Fruit fly (Drosophila melanogaster) whole organism, embryonic: ENCODE measurements around the gene CG10584.

Source experiments
- Bgb ChIP-seq: fragments of 200-800 bp; sonication (Bioruptor generic); IDR thresholded peaks from 2 replicates; pipeline ENCODE4 v1.3.6; 2022; ENCODE audit warnings: missing biosample characterization, missing genetic modification characterization; ENCODE audit not compliant: partially characterized antibody
- Bteb2 ChIP-seq: fragments of 200-800 bp; sonication (Bioruptor generic); optimal IDR thresholded peaks from 2 replicates; lab custom pipeline; 2016; ENCODE audit warnings: missing biosample characterization, missing genetic modification characterization
- CG11695 ChIP-seq: fragments of 200-800 bp; sonication (Bioruptor generic); IDR thresholded peaks from 3 replicates; pipeline ENCODE4 v1.3.6; 2022; ENCODE audit warnings: missing biosample characterization, missing genetic modification characterization
- CG12769 ChIP-seq: fragments of 200-800 bp; sonication (Bioruptor generic); optimal IDR thresholded peaks from 2 replicates; lab custom pipeline; 2019; ENCODE audit warnings: missing biosample characterization, mild to moderate bottlenecking, missing genetic modification characterization, moderate library complexity
- CG13123 ChIP-seq: fragments of 200-800 bp; sonication (Bioruptor generic); optimal IDR thresholded peaks from 2 replicates; lab custom pipeline; 2016; ENCODE audit warnings: missing biosample characterization, missing genetic modification characterization
- CG15011 ChIP-seq: fragments of 200-800 bp; sonication (Bioruptor generic); optimal IDR thresholded peaks from 3 replicates; lab custom pipeline; 2018; ENCODE audit warnings: missing biosample characterization, mild to moderate bottlenecking, missing genetic modification characterization
- CG15073 ChIP-seq: fragments of 200-800 bp; sonication (Bioruptor generic); optimal IDR thresholded peaks from 2 replicates; lab custom pipeline; 2016; ENCODE audit warnings: missing biosample characterization, missing genetic modification characterization
- CG17359 ChIP-seq: fragments of 200-800 bp; sonication (Bioruptor generic); optimal IDR thresholded peaks from 3 replicates; lab custom pipeline; 2018; ENCODE audit warnings: missing biosample characterization, mild to moderate bottlenecking, missing genetic modification characterization, moderate library complexity
- CG18764 ChIP-seq: fragments of 200-800 bp; sonication (Bioruptor generic); optimal IDR thresholded peaks from 3 replicates; lab custom pipeline; 2016; ENCODE audit warnings: missing biosample characterization, missing genetic modification characterization
- CG2120 ChIP-seq: fragments of 200-800 bp; sonication (Bioruptor generic); optimal IDR thresholded peaks from 3 replicates; lab custom pipeline; 2016; ENCODE audit warnings: missing biosample characterization, missing genetic modification characterization
- CG2678 ChIP-seq: fragments of 200-800 bp; sonication (Bioruptor generic); optimal IDR thresholded peaks from 3 replicates; lab custom pipeline; 2019; ENCODE audit warnings: missing biosample characterization, mild to moderate bottlenecking, missing genetic modification characterization, moderate library complexity
- CG3407 ChIP-seq: fragments of 200-800 bp; sonication (Bioruptor generic); optimal IDR thresholded peaks from 2 replicates; lab custom pipeline; 2018; ENCODE audit warnings: missing biosample characterization, mild to moderate bottlenecking, missing genetic modification characterization
- CG4730 ChIP-seq: fragments of 200-800 bp; sonication (Bioruptor generic); IDR thresholded peaks from 2 replicates; pipeline ENCODE4 v1.3.6; 2022; ENCODE audit warnings: missing biosample characterization, missing genetic modification characterization
- CG6689 ChIP-seq: fragments of 200-800 bp; sonication (Bioruptor generic); IDR thresholded peaks from 2 replicates; pipeline ENCODE4 v1.3.6; 2022; ENCODE audit warnings: missing biosample characterization, missing genetic modification characterization
- CG6813 ChIP-seq: fragments of 200-800 bp; sonication (Bioruptor generic); optimal IDR thresholded peaks from 2 replicates; lab custom pipeline; 2017; ENCODE audit warnings: missing biosample characterization, missing genetic modification characterization, mild to moderate bottlenecking, moderate library complexity, missing genetic modification reagents
- CG7357 ChIP-seq: fragments of 200-800 bp; sonication (Bioruptor generic); IDR thresholded peaks from 3 replicates; pipeline ENCODE4 v1.3.6; 2022; ENCODE audit warnings: missing biosample characterization, missing genetic modification characterization
- CG7839 ChIP-seq: fragments of 200-800 bp; sonication (Bioruptor generic); optimal IDR thresholded peaks from 3 replicates; lab custom pipeline; 2018; ENCODE audit warnings: missing biosample characterization, mild to moderate bottlenecking, missing genetic modification characterization, moderate library complexity
- CG8765 ChIP-seq: fragments of 200-800 bp; sonication (Bioruptor generic); IDR thresholded peaks from 2 replicates; pipeline ENCODE4 v1.3.6; 2022; ENCODE audit warnings: missing biosample characterization, missing genetic modification characterization
- CG9215 ChIP-seq: fragments of 200-800 bp; sonication (Bioruptor generic); IDR thresholded peaks from 2 replicates; pipeline ENCODE4 v1.3.6; 2022; ENCODE audit warnings: missing biosample characterization, missing genetic modification characterization
- CG9609 ChIP-seq: fragments of 200-800 bp; sonication (Bioruptor generic); optimal IDR thresholded peaks from 3 replicates; lab custom pipeline; 2016; ENCODE audit warnings: missing biosample characterization, missing genetic modification characterization
- CG9797 ChIP-seq: fragments of 200-800 bp; sonication (Bioruptor generic); optimal IDR thresholded peaks from 3 replicates; lab custom pipeline; 2018; ENCODE audit warnings: missing biosample characterization, mild to moderate bottlenecking, missing genetic modification characterization
- CG9932 ChIP-seq: fragments of 200-800 bp; sonication (Bioruptor generic); IDR thresholded peaks from 2 replicates; pipeline ENCODE4 v1.3.6; 2022; ENCODE audit warnings: missing biosample characterization, missing genetic modification characterization
- D ChIP-seq, 2 experiments: fragments of 200-800 bp in 1 of 2; fragments of >200 bp in 1 of 2; sonication (Bioruptor generic) in 1 of 2; optimal IDR thresholded peaks; 2 replicates in 1 of 2; 3 replicates in 1 of 2; lab custom pipeline; 2017; ENCODE audit warnings: mild to moderate bottlenecking in 1 of 2, missing biosample characterization in 1 of 2, missing genetic modification characterization in 1 of 2, missing genetic modification reagents in 1 of 2
- Dip3 ChIP-seq: fragments of 200-800 bp; sonication (Bioruptor generic); optimal IDR thresholded peaks from 3 replicates; lab custom pipeline; 2016; ENCODE audit warnings: missing biosample characterization, missing genetic modification characterization
- Drgx ChIP-seq: fragments of 200-800 bp; sonication (Bioruptor generic); IDR thresholded peaks from 2 replicates; pipeline ENCODE4 v1.3.6; 2022; ENCODE audit warnings: missing biosample characterization, missing genetic modification characterization
- H2.0 ChIP-seq: fragments of 200-800 bp; sonication (Bioruptor generic); IDR thresholded peaks from 2 replicates; pipeline ENCODE4 v1.3.6; 2022; ENCODE audit warnings: missing biosample characterization, missing genetic modification characterization
- HLH54F ChIP-seq: fragments of 200-800 bp; sonication (Bioruptor generic); optimal IDR thresholded peaks from 3 replicates; lab custom pipeline; 2016; ENCODE audit warnings: missing biosample characterization, missing genetic modification characterization
- Hand ChIP-seq: fragments of 200-800 bp; sonication (Bioruptor generic); optimal IDR thresholded peaks from 2 replicates; lab custom pipeline; 2017; ENCODE audit warnings: mild to moderate bottlenecking, missing biosample characterization, missing genetic modification reagents, missing genetic modification characterization
- Mad ChIP-seq: fragments of 200-800 bp; sonication (Bioruptor generic); optimal IDR thresholded peaks from 2 replicates; lab custom pipeline; 2016; ENCODE audit warnings: missing biosample characterization, missing genetic modification characterization
- Max ChIP-seq: fragments of 200-800 bp; sonication (Bioruptor generic); optimal IDR thresholded peaks from 2 replicates; lab custom pipeline; 2016; ENCODE audit warnings: missing biosample characterization, mild to moderate bottlenecking, missing genetic modification characterization
- Med ChIP-seq: fragments of 200-800 bp; sonication (Bioruptor generic); peaks from one replicate; lab custom pipeline; 2016; ENCODE audit warnings: missing biosample characterization, missing genetic modification characterization, mild to moderate bottlenecking, inconsistent platforms, moderate library complexity
- Poxn ChIP-seq: fragments of 200-800 bp; sonication (Bioruptor generic); IDR thresholded peaks from 2 replicates; pipeline ENCODE4 v1.3.6; 2022; ENCODE audit warnings: missing biosample characterization, missing genetic modification characterization
- Ptx1 ChIP-seq: fragments of 200-800 bp; sonication (Bioruptor generic); IDR thresholded peaks from 2 replicates; pipeline ENCODE4 v1.3.6; 2022; ENCODE audit warnings: missing biosample characterization, missing genetic modification characterization
- Sin3A ChIP-seq: fragments of >200 bp; optimal IDR thresholded peaks from 2 replicates; lab custom pipeline; 2018
- ac ChIP-seq: fragments of 200-800 bp; sonication (Bioruptor generic); optimal IDR thresholded peaks from 3 replicates; lab custom pipeline; 2017; ENCODE audit warnings: missing biosample characterization, mild to moderate bottlenecking, missing genetic modification characterization
- btn ChIP-seq: fragments of 200-800 bp; sonication (Bioruptor generic); optimal IDR thresholded peaks from 2 replicates; lab custom pipeline; 2016; ENCODE audit warnings: missing biosample characterization, missing genetic modification characterization
- ci ChIP-seq: fragments of 200-800 bp; sonication (Bioruptor generic); IDR thresholded peaks from 3 replicates; pipeline ENCODE4 v1.3.6; 2022; ENCODE audit warnings: missing biosample characterization, missing genetic modification characterization
- dpn ChIP-seq, 2 experiments: fragments of 200-800 bp; sonication (Bioruptor generic); optimal IDR thresholded peaks; 3 replicates each; lab custom pipeline; 2016; ENCODE audit warnings: missing biosample characterization in 2 of 2, missing genetic modification characterization in 2 of 2
- esg ChIP-seq: fragments of 200-800 bp; sonication (Bioruptor generic); conservative IDR thresholded peaks from 2 replicates; pipeline ENCODE4 v1.3.6; 2022; ENCODE audit warnings: missing biosample characterization, missing genetic modification characterization
- eve ChIP-seq, 2 experiments: fragments of >200 bp; optimal IDR thresholded peaks; 2 replicates each; lab custom pipeline; 2017; ENCODE audit warnings: missing biosample characterization in 2 of 2, missing genetic modification characterization in 2 of 2
- hb ChIP-seq: fragments of 200-800 bp; sonication (Bioruptor generic); IDR thresholded peaks from 3 replicates; pipeline ENCODE4 v1.3.6; 2022; ENCODE audit warnings: missing biosample characterization, missing genetic modification characterization; ENCODE audit not compliant: partially characterized antibody
- kah ChIP-seq: fragments of 200-800 bp; sonication (Bioruptor generic); optimal IDR thresholded peaks from 2 replicates; lab custom pipeline; 2018; ENCODE audit warnings: missing biosample characterization, mild to moderate bottlenecking, missing genetic modification characterization
- lab ChIP-seq: fragments of 200-800 bp; sonication (Bioruptor generic); optimal IDR thresholded peaks from 3 replicates; lab custom pipeline; 2017; ENCODE audit warnings: missing biosample characterization, missing genetic modification characterization, mild to moderate bottlenecking, moderate library complexity, missing genetic modification reagents
- lmd ChIP-seq: fragments of 200-800 bp; sonication (Bioruptor generic); IDR thresholded peaks from 2 replicates; pipeline ENCODE4 v1.3.6; 2022; ENCODE audit warnings: missing biosample characterization, missing genetic modification characterization
- salm ChIP-seq: fragments of 200-800 bp; sonication (Bioruptor generic); optimal IDR thresholded peaks from 2 replicates; lab custom pipeline; 2018; ENCODE audit warnings: missing biosample characterization, mild to moderate bottlenecking, missing genetic modification characterization
- tgo ChIP-seq: fragments of 200-800 bp; sonication (Bioruptor generic); IDR thresholded peaks from 3 replicates; pipeline ENCODE4 v1.3.6; 2022; ENCODE audit warnings: missing biosample characterization, missing genetic modification characterization
- tna ChIP-seq: fragments of 200-800 bp; sonication (Bioruptor generic); IDR thresholded peaks from 2 replicates; pipeline ENCODE4 v1.3.6; 2022; ENCODE audit warnings: missing biosample characterization, missing genetic modification characterization; ENCODE audit not compliant: partially characterized antibody
- vvl ChIP-seq: fragments of 200-800 bp; sonication (Bioruptor generic); IDR thresholded peaks from 2 replicates; pipeline ENCODE4 v1.3.6; 2022; ENCODE audit warnings: missing biosample characterization, missing genetic modification characterization

CG10584 gene

DNA sequence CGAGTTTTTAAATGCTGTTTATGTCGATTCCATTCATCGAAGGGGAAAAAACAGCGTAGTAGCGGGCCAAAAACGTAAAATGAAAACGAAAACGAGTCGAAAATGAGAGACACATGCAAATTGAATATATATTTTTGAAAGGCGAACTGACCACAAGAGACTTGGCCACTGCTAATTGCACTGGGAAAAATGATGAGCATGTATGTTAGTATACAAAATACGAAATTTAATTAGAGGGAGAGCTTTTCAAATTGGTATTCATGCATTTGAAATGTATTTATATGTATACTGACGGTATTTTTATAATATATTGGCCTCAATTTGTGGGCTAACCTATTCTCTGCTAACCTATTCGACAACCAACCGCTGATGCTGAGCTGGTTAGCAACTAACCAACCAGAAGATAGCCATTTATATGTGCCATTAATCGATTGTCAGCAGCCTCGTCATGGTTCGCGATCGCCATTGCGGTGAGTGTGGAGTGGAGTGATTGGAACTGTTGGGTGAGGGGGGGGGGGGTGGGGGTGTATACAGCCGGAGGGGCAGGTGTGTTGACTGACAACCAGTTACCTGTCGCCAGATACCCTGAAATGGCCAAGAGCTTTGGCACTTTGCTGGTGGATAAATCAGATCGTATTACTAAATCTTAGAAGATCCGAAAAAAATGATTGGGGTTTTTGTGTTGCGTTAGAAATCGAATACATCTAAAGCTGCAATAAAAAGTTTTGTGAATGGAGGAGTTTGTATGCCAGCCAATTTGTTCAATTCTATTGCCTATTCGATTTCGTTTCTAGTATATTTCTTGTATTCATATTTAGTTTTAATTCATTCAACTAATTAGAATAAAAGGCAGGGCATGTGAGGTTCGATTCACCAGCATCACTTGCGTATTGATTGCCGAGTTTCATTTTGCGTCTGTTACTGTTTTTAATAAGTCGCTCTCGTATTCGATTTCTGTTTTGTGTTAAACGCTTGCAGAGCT, 11.1 kb upstream of the CG10584 start:
- peak in 1 of 2 experiments; percentile 46 for TF ChIP-seq eve (GFP tag; optimal IDR thresholded peaks at IDR 0.05; lab: Kevin White, UChicago)
- no peak for TF ChIP-seq CG9797 (GFP tag; lab: Kevin White, UChicago)
- peak; percentile 58 for TF ChIP-seq CG12769 (tag; lab: Kevin White, UChicago)
- 0 out of 2 replicates have a peak, but pooled peaks have one; percentile 12 for TF ChIP-seq CG6689 (GFP tag; lab: Robert Waterston, UW)
- TF ChIP-seq Bgb (GFP tag; lab: Robert Waterston, UW), result no peak
- no peak for TF ChIP-seq hb (GFP tag; lab: Robert Waterston, UW)
- TF ChIP-seq dpn (GFP tag; optimal IDR thresholded peaks at IDR 0.05; lab: Kevin White, UChicago), result peak in 1 of 2 experiments; percentile 37
- 0 out of 2 replicates have a peak, but pooled peaks have one; percentile 36 for TF ChIP-seq vvl (GFP tag; lab: Robert Waterston, UW)
- no peak for TF ChIP-seq ac (GFP tag; lab: Kevin White, UChicago)
- TF ChIP-seq Bteb2, result no peak
- TF ChIP-seq HLH54F (GFP tag; lab: Kevin White, UChicago), result no peak
- TF ChIP-seq CG4730 (GFP tag; lab: Robert Waterston, UW), result 0 out of 2 replicates have a peak, but pooled peaks have one; percentile 34
- peak; percentile 53; the same call in 1 of the 2 replicates for TF ChIP-seq lmd (GFP tag; lab: Robert Waterston, UW)
- no peak for TF ChIP-seq H2.0 (GFP tag; lab: Robert Waterston, UW)
- TF ChIP-seq CG11695, result peak; percentile 66; the same call in 2 of the 3 replicates
- no peak for TF ChIP-seq kah (GFP tag; lab: Kevin White, UChicago)
- no peak for TF ChIP-seq CG6813 (GFP tag; lab: Kevin White, UChicago)
- TF ChIP-seq CG9215, result peak; percentile 5; the same call in 1 of the 2 replicates
- peak; percentile 63 for TF ChIP-seq Drgx (GFP tag; lab: Robert Waterston, UW)
- no peak for TF ChIP-seq CG18764
- no peak for TF ChIP-seq tna (GFP tag; lab: Robert Waterston, UW)
- TF ChIP-seq CG7839, result peak; percentile 19
- TF ChIP-seq salm, result no peak
- no peak for TF ChIP-seq D (optimal IDR thresholded peaks at IDR 0.05; lab: Kevin White, UChicago)
- TF ChIP-seq D (GFP tag; optimal IDR thresholded peaks at IDR 0.05; lab: Kevin White, UChicago), result no peak
- 0 out of 2 replicates have a peak, but pooled peaks have one; percentile 13 for TF ChIP-seq esg (GFP tag; lab: Robert Waterston, UW)
- TF ChIP-seq Hand, result no peak
- TF ChIP-seq Dip3 (GFP tag; lab: Kevin White, UChicago), result peak; percentile 15
- TF ChIP-seq lab, result peak; percentile 44
- TF ChIP-seq CG3407 (GFP tag; lab: Kevin White, UChicago), result no peak
- 0 out of 3 replicates have a peak, but pooled peaks have one; percentile 14 for TF ChIP-seq tgo (GFP tag; lab: Robert Waterston, UW)
- TF ChIP-seq CG2678, result peak; percentile 40
- TF ChIP-seq btn (GFP tag; lab: Kevin White, UChicago), result no peak
- TF ChIP-seq CG7357 (GFP tag; lab: Robert Waterston, UW), result peak; percentile 51; the same call in 1 of the 3 replicates
- TF ChIP-seq CG9609 (GFP tag; lab: Kevin White, UChicago), result no peak
- no peak for TF ChIP-seq CG13123 (GFP tag; lab: Kevin White, UChicago)
- peak; percentile 43 for TF ChIP-seq CG2120
- TF ChIP-seq Poxn, result no peak
- no peak for TF ChIP-seq CG17359 (tag; lab: Kevin White, UChicago)
- no peak for TF ChIP-seq CG8765 (GFP tag; lab: Robert Waterston, UW)
- TF ChIP-seq ci (GFP tag; lab: Robert Waterston, UW), result peak; percentile 56; the same call in 1 of the 3 replicates
- TF ChIP-seq CG15011 (GFP tag; lab: Kevin White, UChicago), result peak; percentile 12
- TF ChIP-seq Max, result no peak
- no peak for TF ChIP-seq Mad (GFP tag; lab: Kevin White, UChicago)
- peak; percentile 85 for TF ChIP-seq Med
- peak; percentile 19; the same call in 1 of the 2 replicates for TF ChIP-seq CG9932
- TF ChIP-seq Sin3A (lab: Kevin White, UChicago), result no peak
- TF ChIP-seq Ptx1 (GFP tag; lab: Robert Waterston, UW), result peak; percentile 50
- no peak for TF ChIP-seq CG15073 (GFP tag; lab: Kevin White, UChicago)
